Worm (Caenorhabditis elegans): Measurements from ENCODE around the gene tag-297.

Gene tag-297

DNA sequence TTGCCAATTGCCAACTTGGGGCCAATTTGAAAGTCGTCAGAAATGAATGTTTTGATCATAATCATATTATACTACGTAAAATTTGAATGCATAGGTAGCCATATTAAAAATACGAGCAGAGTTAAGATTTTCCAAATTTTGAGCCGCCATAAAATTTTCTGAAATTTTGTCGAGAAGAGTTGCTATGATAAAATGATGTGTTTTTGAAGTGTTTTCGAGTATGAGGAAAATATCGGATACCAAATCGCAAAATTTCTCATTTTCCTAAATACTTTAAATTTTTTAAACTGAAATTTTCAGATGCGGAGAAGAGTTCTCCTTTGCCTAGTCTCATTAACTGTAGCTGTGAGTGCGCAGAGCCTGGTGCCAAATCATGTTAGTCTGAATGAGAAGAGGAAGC, at the start of gene tag-297:
TSS of gene tag-297 (plus strand) at position 301 of the 400 bp plus-strand sequence.
- no peak for TF ChIP-seq elt-1 (tag; optimal IDR thresholded peaks at IDR 0.05)

- no peak for TF ChIP-seq pha-4 (tag; optimal IDR thresholded peaks at IDR 0.05)
- TF ChIP-seq nhr-67 (tag; optimal IDR thresholded peaks at IDR 0.05), result no peak
- no peak for TF ChIP-seq nhr-76 (tag; optimal IDR thresholded peaks at IDR 0.05)
- no peak for TF ChIP-seq jun-1 (tag; optimal IDR thresholded peaks at IDR 0.05)
- no peak for TF ChIP-seq mdl-1 (tag; optimal IDR thresholded peaks at IDR 0.05)
- no peak for TF ChIP-seq elt-2 (tag; optimal IDR thresholded peaks at IDR 0.05)
- TF ChIP-seq mml-1 (tag; optimal IDR thresholded peaks at IDR 0.05), result no peak
- TF ChIP-seq nhr-77 (tag; optimal IDR thresholded peaks at IDR 0.05), result no peak
- TF ChIP-seq egl-27 (tag; optimal IDR thresholded peaks at IDR 0.05), result no peak
- TF ChIP-seq hmg-11 (tag; optimal IDR thresholded peaks at IDR 0.05), result no peak
- TF ChIP-seq nhr-23 (tag; optimal IDR thresholded peaks at IDR 0.05), result no peak
- no peak for TF ChIP-seq skn-1 (tag; optimal IDR thresholded peaks at IDR 0.05)
- no peak for TF ChIP-seq ztf-11 (tag; optimal IDR thresholded peaks at IDR 0.05)
These were observed 49.4 kb upstream of the tag-297 start, which contains the start of gene nspb-7 for ce11 chrII:14578013-14578412. TSS of gene nspb-7 (plus strand) at chrII:14578313.

ce11 chrII:14578716-14579115, 48.7 kb upstream of the tag-297 start, which contains the start of gene C01G12.9:
TSS of gene C01G12.9 (plus strand) at chrII:14579016.
- TF ChIP-seq egl-27 (tag; optimal IDR thresholded peaks at IDR 0.05) (no peak), ama-1 (optimal IDR thresholded peaks at IDR 0.05) (no peak), aly-2 (tag; optimal IDR thresholded peaks at IDR 0.05) (no peak), fos-1 (tag; optimal IDR thresholded peaks at IDR 0.05) (no peak), lin-15B (tag; optimal IDR thresholded peaks at IDR 0.05) (no peak), ceh-9 (tag; optimal IDR thresholded peaks at IDR 0.05) (no peak), lsy-12 (tag; optimal IDR thresholded peaks at IDR 0.05) (no peak), tbx-2 (tag; optimal IDR thresholded peaks at IDR 0.05) (no peak), nhr-28 (tag; optimal IDR thresholded peaks at IDR 0.05) (no peak), mdl-1 (tag; optimal IDR thresholded peaks at IDR 0.05) (no peak), ZK546.5 (tag; optimal IDR thresholded peaks at IDR 0.05) (no peak), nhr-43 (tag; optimal IDR thresholded peaks at IDR 0.05; ENCODE audit: poor library complexity, severe bottlenecking) (no peak), R02D3.7 (tag; optimal IDR thresholded peaks at IDR 0.05) (no peak), ztf-4 (tag; optimal IDR thresholded peaks at IDR 0.05) (no peak), nhr-12 (tag; optimal IDR thresholded peaks at IDR 0.05) (no peak), ceh-28 (tag; optimal IDR thresholded peaks at IDR 0.05) (no peak), nhr-77 (tag; optimal IDR thresholded peaks at IDR 0.05) (no peak)

ce11 chrII:14580549-14580948, 46.9 kb upstream of the tag-297 start, which contains the start of the genes nspb-8 and nspb-9:
TSS of gene nspb-8 (minus strand) at chrII:14580649.
TSS of gene nspb-9 (plus strand) at chrII:14580859.
- no peak for TF ChIP-seq mml-1 (tag; optimal IDR thresholded peaks at IDR 0.05)
- no peak for TF ChIP-seq fos-1 (tag; optimal IDR thresholded peaks at IDR 0.05)
- TF ChIP-seq nhr-28 (tag; optimal IDR thresholded peaks at IDR 0.05), result no peak

DNA sequence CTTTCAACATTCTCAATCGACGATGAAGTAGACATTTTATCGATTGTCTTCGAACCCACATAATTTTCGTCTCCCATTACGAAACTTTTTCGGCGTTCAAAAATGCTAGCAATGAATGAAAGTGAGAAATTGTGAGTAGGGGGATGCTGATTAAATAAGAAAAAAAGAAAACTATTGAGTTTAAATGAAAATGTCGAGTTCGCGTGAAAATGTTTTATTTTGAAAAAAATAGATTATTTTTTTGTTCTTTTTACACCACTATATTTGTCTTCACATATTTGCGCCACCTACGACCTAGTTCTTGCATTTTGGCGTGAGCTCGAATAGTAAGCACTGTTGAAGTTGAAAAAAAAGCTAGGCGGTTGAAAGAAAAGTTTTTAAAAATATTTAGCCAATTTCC, 45.2 kb upstream of the tag-297 start, which contains the start of gene C01G12.3:
TSS of gene C01G12.3 (minus strand) at position 101 of the 400 bp plus-strand sequence.
- no peak for TF ChIP-seq fkh-2 (tag; optimal IDR thresholded peaks at IDR 0.05)
- no peak for TF ChIP-seq ztf-4 (tag; optimal IDR thresholded peaks at IDR 0.05)
- no peak for TF ChIP-seq tbx-2 (tag; optimal IDR thresholded peaks at IDR 0.05)
- TF ChIP-seq nhr-28 (tag; optimal IDR thresholded peaks at IDR 0.05), result no peak

DNA sequence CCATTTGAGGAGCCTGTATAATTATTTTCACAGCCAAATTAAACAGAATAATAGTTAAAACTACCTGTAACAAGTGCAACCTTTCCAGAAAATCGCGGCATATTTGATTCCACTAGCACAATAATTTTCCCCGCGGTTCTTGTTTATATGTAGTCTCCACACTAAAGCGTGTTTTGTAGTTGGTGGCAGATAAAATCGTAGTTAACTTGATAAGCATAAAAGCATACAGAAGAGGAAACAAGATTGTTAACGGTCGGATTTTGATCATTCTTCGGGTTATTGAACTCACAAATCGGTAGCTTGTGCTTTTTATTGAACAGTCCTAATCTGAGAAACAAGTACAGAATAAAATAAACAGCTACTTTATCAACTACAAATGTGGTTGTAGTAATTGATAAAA, 40.0 kb upstream of the tag-297 start, which contains the start of gene C01G12.5:
TSS of gene C01G12.5 (minus strand) at position 101 of the 400 bp plus-strand sequence.
- TF ChIP-seq ztf-11 (tag; optimal IDR thresholded peaks at IDR 0.05) (no peak), daf-12 (tag; optimal IDR thresholded peaks at IDR 0.05) (no peak), nhr-11 (tag; optimal IDR thresholded peaks at IDR 0.05) (no peak)

ce11 chrII:14588162-14588561, 39.3 kb upstream of the tag-297 start, which contains the start of gene nspb-10:
TSS of gene nspb-10 (minus strand) at chrII:14588262.
- TF ChIP-seq zag-1 (tag; optimal IDR thresholded peaks at IDR 0.05) (no peak), snpc-4 (tag; optimal IDR thresholded peaks at IDR 0.05) (no peak), egl-5 (tag; optimal IDR thresholded peaks at IDR 0.05) (no peak), nhr-11 (tag; optimal IDR thresholded peaks at IDR 0.05) (no peak), ztf-4 (tag; optimal IDR thresholded peaks at IDR 0.05) (no peak), egl-27 (tag; optimal IDR thresholded peaks at IDR 0.05) (no peak), nhr-23 (tag; optimal IDR thresholded peaks at IDR 0.05) (no peak), tbx-2 (tag; optimal IDR thresholded peaks at IDR 0.05) (no peak), fkh-10 (GFP tag; optimal IDR thresholded peaks at IDR 0.05) (no peak), mml-1 (tag; optimal IDR thresholded peaks at IDR 0.05) (no peak), lin-15B (tag; optimal IDR thresholded peaks at IDR 0.05) (no peak), ceh-28 (tag; optimal IDR thresholded peaks at IDR 0.05) (no peak), fkh-2 (tag; optimal IDR thresholded peaks at IDR 0.05) (no peak)
